Fruit fly (Drosophila melanogaster) whole organism, wandering third instar larva: ENCODE data around the gene spen.

Experiments used
- Abd-B ChIP-seq: fragments of >200 bp; optimal IDR thresholded peaks from 2 replicates; lab custom pipeline; 2017; ENCODE audit warnings: missing biosample characterization, missing genetic modification characterization
- CrebA ChIP-seq: fragments of 200-800 bp; sonication (Bioruptor generic); optimal IDR thresholded peaks from 2 replicates; lab custom pipeline; 2016; ENCODE audit warnings: missing biosample characterization, mild to moderate bottlenecking, missing genetic modification characterization, borderline replicate concordance
- Hr83 ChIP-seq: fragments of 200-300 bp; sonication (Bioruptor generic); optimal IDR thresholded peaks from 2 replicates; lab custom pipeline; 2016; ENCODE audit warnings: missing biosample characterization, mild to moderate bottlenecking, missing genetic modification characterization, moderate library complexity; ENCODE audit not compliant: poor library complexity, severe bottlenecking
- Rel ChIP-seq, 2 experiments: fragments of 200-800 bp; sonication (Bioruptor generic) in 1 of 2; optimal IDR thresholded peaks; 2 replicates in 1 of 2; 3 replicates in 1 of 2; lab custom pipeline; 2016 to 2019; ENCODE audit warnings: mild to moderate bottlenecking in 2 of 2, missing biosample characterization in 2 of 2, missing genetic modification characterization in 2 of 2, moderate library complexity in 1 of 2
- dl ChIP-seq, 2 experiments: fragments of 175-275, 200-275 bp in 1 of 2; fragments of 200-275 bp in 1 of 2; sonication (Bioruptor generic); optimal IDR thresholded peaks; lab custom pipeline; 2018; ENCODE audit warnings: mild to moderate bottlenecking in 2 of 2, missing biosample characterization in 2 of 2, missing genetic modification characterization in 2 of 2, moderate library complexity in 2 of 2; ENCODE audit not compliant: partially characterized antibody in 2 of 2, insufficient read depth in 1 of 2
- pan ChIP-seq: fragments of >200 bp; optimal IDR thresholded peaks from 2 replicates; lab custom pipeline; 2017

DNA sequence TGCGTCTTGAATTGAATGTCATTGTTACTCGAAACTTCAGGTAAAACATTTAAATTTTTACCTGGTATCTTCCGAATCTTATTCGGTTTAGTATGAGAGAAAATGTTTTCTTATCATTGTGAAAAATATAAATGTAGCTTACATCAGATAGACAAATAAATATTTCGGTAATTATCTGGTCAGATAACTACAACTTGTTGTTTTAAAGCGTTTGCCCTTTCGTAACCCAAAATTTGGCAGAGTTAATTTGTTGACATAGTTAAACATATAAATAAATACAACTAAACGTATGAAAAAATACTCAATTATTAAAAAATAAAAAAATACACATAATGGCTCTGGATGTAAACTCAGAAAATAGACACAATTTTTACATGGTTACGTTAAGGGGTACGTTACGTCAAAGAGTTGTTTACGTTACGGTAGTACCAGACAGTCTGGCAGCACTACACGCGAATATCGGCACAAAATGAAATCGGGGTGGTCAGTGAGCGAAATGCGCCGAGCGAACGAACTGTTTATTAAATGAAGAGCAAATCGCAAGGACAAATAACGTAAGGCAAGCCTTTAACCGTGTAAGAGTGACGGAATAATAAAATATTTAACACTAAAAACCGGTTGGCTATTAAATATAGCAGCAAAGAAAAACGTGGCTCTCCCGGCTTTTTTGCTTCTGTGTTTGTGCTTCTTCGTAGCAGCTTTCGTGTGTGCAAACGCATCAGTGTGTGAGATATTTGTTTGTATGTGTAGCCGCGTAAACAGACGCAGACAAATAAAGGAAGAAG lies 23.7 kb downstream of the spen start:
- TF ChIP-seq pan (lab: Kevin White, UChicago) = no peak
- no peak for TF ChIP-seq CrebA (GFP tag; lab: Kevin White, UChicago)
- TF ChIP-seq dl (GFP tag; optimal IDR thresholded peaks at IDR 0.05; lab: Kevin White, UChicago; ENCODE audit: insufficient read depth in 1 of 2, partially characterized antibody in 2 of 2) = no peak
- TF ChIP-seq Hr83 (GFP tag; lab: Kevin White, UChicago) = no peak
- peak; percentile 54 for TF ChIP-seq Rel (GFP tag; optimal IDR thresholded peaks at IDR 0.05; lab: Kevin White, UChicago)
- no peak for TF ChIP-seq Rel (tag; optimal IDR thresholded peaks at IDR 0.05; lab: Kevin White, UChicago)
- no peak for TF ChIP-seq Abd-B
